Fruit fly (Drosophila melanogaster) whole organism, embryonic: ENCODE results near the gene Pvf3.
A peak's percentile ranks its signal among the peaks of the same experiment; 100 is the strongest.

Experiments used
- B-H1 ChIP-seq: fragments of 200-800 bp; sonication (Bioruptor generic); IDR thresholded peaks from 3 replicates; pipeline ENCODE4 v1.3.6; 2022; ENCODE audit warnings: missing biosample characterization, missing genetic modification characterization
- B-H2 ChIP-seq: fragments of 200-800 bp; sonication (Bioruptor generic); optimal IDR thresholded peaks from 2 replicates; lab custom pipeline; 2018; ENCODE audit warnings: missing biosample characterization, mild to moderate bottlenecking, missing genetic modification characterization
- CG10267 ChIP-seq: fragments of 200-800 bp; sonication (Bioruptor generic); optimal IDR thresholded peaks from 2 replicates; lab custom pipeline; 2018; ENCODE audit warnings: missing biosample characterization, mild to moderate bottlenecking, missing genetic modification characterization, moderate library complexity
- CG11398 ChIP-seq: fragments of 200-800 bp; sonication (Bioruptor generic); optimal IDR thresholded peaks from 2 replicates; lab custom pipeline; 2016; ENCODE audit warnings: missing biosample characterization, missing genetic modification characterization
- CG11695 ChIP-seq: fragments of 200-800 bp; sonication (Bioruptor generic); IDR thresholded peaks from 3 replicates; pipeline ENCODE4 v1.3.6; 2022; ENCODE audit warnings: missing biosample characterization, missing genetic modification characterization
- CG14965 ChIP-seq: fragments of 200-800 bp; sonication (Bioruptor generic); optimal IDR thresholded peaks from 2 replicates; lab custom pipeline; 2016; ENCODE audit warnings: missing biosample characterization, missing genetic modification characterization, borderline replicate concordance
- CG2199 ChIP-seq: fragments of 200-800 bp; sonication (Bioruptor generic); IDR thresholded peaks from 3 replicates; pipeline ENCODE4 v1.3.6; 2022; ENCODE audit warnings: missing biosample characterization, missing genetic modification characterization
- CG3065 ChIP-seq: fragments of 200-800 bp; sonication (Bioruptor generic); optimal IDR thresholded peaks from 2 replicates; lab custom pipeline; 2016; ENCODE audit warnings: missing biosample characterization, missing genetic modification characterization
- CG31365 ChIP-seq: fragments of 200-800 bp; sonication (Bioruptor generic); optimal IDR thresholded peaks from 2 replicates; lab custom pipeline; 2018; ENCODE audit warnings: missing biosample characterization, mild to moderate bottlenecking, missing genetic modification characterization
- CG3838 ChIP-seq: fragments of 200-800 bp; sonication (Bioruptor generic); optimal IDR thresholded peaks from 3 replicates; lab custom pipeline; 2016; ENCODE audit warnings: missing biosample characterization, missing genetic modification characterization
- CG3995 ChIP-seq: fragments of 200-800 bp; sonication (Bioruptor generic); optimal IDR thresholded peaks from 3 replicates; lab custom pipeline; 2016; ENCODE audit warnings: missing biosample characterization, missing genetic modification characterization
- CG4282 ChIP-seq: fragments of 200-800 bp; sonication (Bioruptor generic); optimal IDR thresholded peaks from 2 replicates; lab custom pipeline; 2016; ENCODE audit warnings: missing biosample characterization, missing genetic modification characterization
- CG43689 ChIP-seq: fragments of 200-800 bp; sonication (Bioruptor generic); IDR thresholded peaks from 2 replicates; pipeline ENCODE4 v1.3.6; 2022; ENCODE audit warnings: missing biosample characterization, missing genetic modification characterization
- CG4617 ChIP-seq: fragments of 200-800 bp; sonication (Bioruptor generic); optimal IDR thresholded peaks from 3 replicates; lab custom pipeline; 2016; ENCODE audit warnings: missing biosample characterization, missing genetic modification characterization, borderline replicate concordance
- CG7271 ChIP-seq: fragments of 200-800 bp; sonication (Bioruptor generic); optimal IDR thresholded peaks from 2 replicates; lab custom pipeline; 2018; ENCODE audit warnings: missing biosample characterization, mild to moderate bottlenecking, missing genetic modification characterization, moderate library complexity
- CG7745 ChIP-seq: fragments of 200-800 bp; sonication (Bioruptor generic); optimal IDR thresholded peaks from 2 replicates; lab custom pipeline; 2018; ENCODE audit warnings: missing biosample characterization, mild to moderate bottlenecking, missing genetic modification characterization, moderate library complexity
- CG8089 ChIP-seq: fragments of 200-800 bp; sonication (Bioruptor generic); optimal IDR thresholded peaks from 3 replicates; lab custom pipeline; 2016; ENCODE audit warnings: missing biosample characterization, missing genetic modification characterization
- CG9797 ChIP-seq: fragments of 200-800 bp; sonication (Bioruptor generic); optimal IDR thresholded peaks from 3 replicates; lab custom pipeline; 2018; ENCODE audit warnings: missing biosample characterization, mild to moderate bottlenecking, missing genetic modification characterization
- CG9932 ChIP-seq: fragments of 200-800 bp; sonication (Bioruptor generic); IDR thresholded peaks from 2 replicates; pipeline ENCODE4 v1.3.6; 2022; ENCODE audit warnings: missing biosample characterization, missing genetic modification characterization
- Chrac-16 ChIP-seq: fragments of 200-800 bp; sonication (Bioruptor generic); optimal IDR thresholded peaks from 3 replicates; lab custom pipeline; 2016; ENCODE audit warnings: missing biosample characterization, missing genetic modification characterization
- D19B ChIP-seq: fragments of 200-800 bp; sonication (Bioruptor generic); optimal IDR thresholded peaks from 2 replicates; lab custom pipeline; 2017; ENCODE audit warnings: missing biosample characterization, mild to moderate bottlenecking, missing genetic modification characterization
- Fer3 ChIP-seq: fragments of 200-800 bp; sonication (Bioruptor generic); optimal IDR thresholded peaks from 2 replicates; lab custom pipeline; 2018; ENCODE audit warnings: missing biosample characterization, mild to moderate bottlenecking, missing genetic modification characterization, moderate library complexity
- Gug ChIP-seq: fragments of 200-800 bp; sonication (Bioruptor generic); IDR thresholded peaks from 4 replicates; pipeline ENCODE4 v1.3.6; 2022; ENCODE audit warnings: missing biosample characterization, missing genetic modification characterization
- Hey ChIP-seq: fragments of 200-800 bp; sonication (Bioruptor generic); optimal IDR thresholded peaks from 3 replicates; lab custom pipeline; 2018; ENCODE audit warnings: missing biosample characterization, mild to moderate bottlenecking, missing genetic modification characterization
- Hr3 ChIP-seq: fragments of 200-800 bp; sonication (Bioruptor generic); optimal IDR thresholded peaks from 3 replicates; lab custom pipeline; 2016; ENCODE audit warnings: missing biosample characterization, missing genetic modification characterization
- Hr78 ChIP-seq, 2 experiments: fragments of 200-800 bp in 1 of 2; fragments of >200 bp in 1 of 2; sonication (Bioruptor generic) in 1 of 2; optimal IDR thresholded peaks; 2 replicates each; lab custom pipeline; 2017 to 2019; ENCODE audit warnings: missing biosample characterization in 2 of 2, missing genetic modification characterization in 2 of 2, mild to moderate bottlenecking in 1 of 2, moderate library complexity in 1 of 2
- Lpt ChIP-seq: fragments of >200 bp; optimal IDR thresholded peaks from 2 replicates; lab custom pipeline; 2018; ENCODE audit warnings: missing biosample characterization, missing genetic modification characterization
- Nf-YB ChIP-seq: fragments of 200-800 bp; sonication (Bioruptor generic); optimal IDR thresholded peaks from 3 replicates; lab custom pipeline; 2019; ENCODE audit warnings: missing biosample characterization, mild to moderate bottlenecking, missing genetic modification characterization, moderate library complexity
- Ptx1 ChIP-seq: fragments of 200-800 bp; sonication (Bioruptor generic); IDR thresholded peaks from 2 replicates; pipeline ENCODE4 v1.3.6; 2022; ENCODE audit warnings: missing biosample characterization, missing genetic modification characterization
- Spps ChIP-seq: fragments of 200-800 bp; sonication (Bioruptor generic); optimal IDR thresholded peaks from 2 replicates; lab custom pipeline; 2018; ENCODE audit warnings: missing biosample characterization, mild to moderate bottlenecking, missing genetic modification characterization
- Taf1 ChIP-seq: fragments of 200-800 bp; sonication (Bioruptor generic); IDR thresholded peaks from 2 replicates; pipeline ENCODE4 v1.3.6; 2022; ENCODE audit warnings: missing biosample characterization, missing genetic modification characterization
- corto ChIP-seq: fragments of 200-800 bp; sonication (Bioruptor generic); optimal IDR thresholded peaks from 2 replicates; lab custom pipeline; 2016; ENCODE audit warnings: missing biosample characterization, mild to moderate bottlenecking, missing genetic modification characterization, moderate library complexity
- da ChIP-seq: fragments of 200-800 bp; sonication (Bioruptor generic); optimal IDR thresholded peaks from 2 replicates; lab custom pipeline; 2016; ENCODE audit warnings: missing biosample characterization, missing genetic modification characterization
- gsb ChIP-seq: fragments of 200-800 bp; sonication (Bioruptor generic); IDR thresholded peaks from 2 replicates; pipeline ENCODE4 v1.3.6; 2022; ENCODE audit warnings: missing biosample characterization, missing genetic modification characterization
- kay ChIP-seq: fragments of 200-800 bp; sonication (Bioruptor generic); optimal IDR thresholded peaks from 2 replicates; lab custom pipeline; 2016; ENCODE audit warnings: missing biosample characterization, missing genetic modification characterization
- ken ChIP-seq: fragments of 200-800 bp; sonication (Bioruptor generic); IDR thresholded peaks from 3 replicates; pipeline ENCODE4 v1.3.6; 2022; ENCODE audit warnings: missing biosample characterization, missing genetic modification characterization
- klu ChIP-seq: fragments of 200-800 bp; sonication (Bioruptor generic); IDR thresholded peaks from 2 replicates; pipeline ENCODE4 v1.3.6; 2022; ENCODE audit warnings: missing biosample characterization, missing genetic modification characterization
- lbe ChIP-seq: fragments of 200-800 bp; sonication (Bioruptor generic); optimal IDR thresholded peaks from 2 replicates; lab custom pipeline; 2016; ENCODE audit warnings: missing biosample characterization, mild to moderate bottlenecking, missing genetic modification characterization
- lmd ChIP-seq: fragments of 200-800 bp; sonication (Bioruptor generic); IDR thresholded peaks from 2 replicates; pipeline ENCODE4 v1.3.6; 2022; ENCODE audit warnings: missing biosample characterization, missing genetic modification characterization
- nau ChIP-seq: fragments of 200-800 bp; sonication (Bioruptor generic); optimal IDR thresholded peaks from 3 replicates; lab custom pipeline; 2017; ENCODE audit warnings: missing biosample characterization, mild to moderate bottlenecking, missing genetic modification characterization, missing genetic modification reagents
- pb ChIP-seq: fragments of 200-800 bp; sonication (Bioruptor generic); optimal IDR thresholded peaks from 3 replicates; lab custom pipeline; 2016; ENCODE audit warnings: missing biosample characterization, missing genetic modification characterization
- pho ChIP-seq: fragments of 200-800 bp; sonication (Bioruptor generic); optimal IDR thresholded peaks from 2 replicates; lab custom pipeline; 2016; ENCODE audit warnings: missing biosample characterization, missing genetic modification characterization
- phol ChIP-seq: fragments of 200-800 bp; sonication (Bioruptor generic); optimal IDR thresholded peaks from 3 replicates; lab custom pipeline; 2018; ENCODE audit warnings: missing biosample characterization, mild to moderate bottlenecking, missing genetic modification characterization, moderate library complexity
- pzg ChIP-seq: fragments of 200-800 bp; sonication (Bioruptor generic); optimal IDR thresholded peaks from 3 replicates; lab custom pipeline; 2018; ENCODE audit warnings: missing biosample characterization, mild to moderate bottlenecking, missing genetic modification characterization, moderate library complexity
- ranshi ChIP-seq: fragments of 200-800 bp; sonication (Bioruptor generic); IDR thresholded peaks from 2 replicates; pipeline ENCODE4 v1.3.6; 2022; ENCODE audit warnings: missing biosample characterization, missing genetic modification characterization
- seq ChIP-seq: fragments of 200-800 bp; sonication (Bioruptor generic); IDR thresholded peaks from 2 replicates; pipeline ENCODE4 v1.3.6; 2022; ENCODE audit warnings: missing biosample characterization, missing genetic modification characterization
- shn ChIP-seq: fragments of 200-800 bp; sonication (Bioruptor generic); optimal IDR thresholded peaks from 3 replicates; lab custom pipeline; 2016; ENCODE audit warnings: missing biosample characterization, missing genetic modification characterization
- tgo ChIP-seq: fragments of 200-800 bp; sonication (Bioruptor generic); IDR thresholded peaks from 3 replicates; pipeline ENCODE4 v1.3.6; 2022; ENCODE audit warnings: missing biosample characterization, missing genetic modification characterization
- wdn ChIP-seq: fragments of 200-800 bp; sonication (Bioruptor generic); IDR thresholded peaks from 2 replicates; pipeline ENCODE4 v1.3.6; 2022; ENCODE audit warnings: missing biosample characterization, missing genetic modification characterization
- wor ChIP-seq: fragments of 200-800 bp; sonication (Bioruptor generic); IDR thresholded peaks from 2 replicates; pipeline ENCODE4 v1.3.6; 2022; ENCODE audit warnings: missing biosample characterization, missing genetic modification characterization
- zen2 ChIP-seq: fragments of 200-800 bp; sonication (Bioruptor generic); IDR thresholded peaks from 3 replicates; pipeline ENCODE4 v1.3.6; 2022; ENCODE audit warnings: missing biosample characterization, missing genetic modification characterization; ENCODE audit not compliant: partially characterized antibody

Pvf3 gene

DNA sequence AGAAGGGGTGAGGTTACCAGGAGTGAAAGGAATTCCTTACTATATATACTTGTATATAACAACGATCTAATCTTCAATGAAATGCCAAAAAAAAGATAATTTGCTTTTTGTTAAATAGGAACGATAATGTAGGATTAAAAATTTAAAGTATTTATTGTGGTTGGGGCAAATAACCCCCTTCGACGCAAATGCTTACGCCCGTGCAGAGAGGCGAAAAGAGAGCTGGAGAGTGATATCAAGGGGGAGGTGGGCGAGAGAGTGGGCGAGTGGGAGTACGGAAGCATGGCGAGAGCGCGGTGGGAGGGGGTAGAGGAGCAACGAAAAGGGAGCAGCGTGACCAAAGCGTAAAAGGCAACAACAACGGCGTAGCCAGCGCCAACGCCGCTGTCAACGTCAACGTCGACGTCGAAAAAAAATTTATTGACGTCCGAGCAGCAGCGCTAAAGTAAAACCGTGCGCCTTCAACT lies 31.1 kb upstream of the Pvf3 start (continued):
- TF ChIP-seq phol (tag; lab: Kevin White, UChicago) (peak; percentile 97), corto (peak; percentile 93), Fer3 (tag; lab: Kevin White, UChicago) (peak; percentile 97), D19B (GFP tag; lab: Kevin White, UChicago) (peak; percentile 91), CG7745 (tag; lab: Kevin White, UChicago) (no peak), CG11695 (GFP tag; lab: Robert Waterston, UW) (peak; percentile 99), CG10267 (tag; lab: Kevin White, UChicago) (peak; percentile 94), Nf-YB (GFP tag; lab: Kevin White, UChicago) (peak; percentile 88), CG7271 (tag; lab: Kevin White, UChicago) (peak; percentile 80), Lpt (GFP tag; lab: Kevin White, UChicago) (no peak), CG11398 (GFP tag; lab: Kevin White, UChicago) (peak; percentile 91), CG43689 (GFP tag; lab: Robert Waterston, UW) (peak; percentile 93), CG14965 (GFP tag; lab: Kevin White, UChicago) (peak; percentile 40), Spps (tag; lab: Kevin White, UChicago) (peak; percentile 91), Hr3 (peak; percentile 98), pzg (peak; percentile 22), da (GFP tag; lab: Kevin White, UChicago) (peak; percentile 93), Gug (GFP tag; lab: Robert Waterston, UW) (peak; percentile 98; the same call in 3 of the 4 replicates), shn (peak; percentile 96), nau (GFP tag; lab: Kevin White, UChicago) (peak; percentile 98), lbe (GFP tag; lab: Kevin White, UChicago) (peak; percentile 97), kay (GFP tag; lab: Kevin White, UChicago) (peak; percentile 96), pb (peak; percentile 93), CG31365 (tag; lab: Kevin White, UChicago) (peak; percentile 85), B-H2 (GFP tag; lab: Kevin White, UChicago) (peak; percentile 98), ken (GFP tag; lab: Robert Waterston, UW) (peak; percentile 98), pho (GFP tag; lab: Kevin White, UChicago) (peak; percentile 98), wdn (GFP tag; lab: Robert Waterston, UW) (peak; percentile 97), seq (GFP tag; lab: Robert Waterston, UW) (peak; percentile 98), ranshi (GFP tag; lab: Robert Waterston, UW) (peak; percentile 96), gsb (peak; percentile 95), CG3065 (GFP tag; lab: Kevin White, UChicago) (peak; percentile 93), Taf1 (GFP tag; lab: Robert Waterston, UW) (peak; percentile 94), CG4282 (GFP tag; lab: Kevin White, UChicago) (peak; percentile 88), CG9797 (GFP tag; lab: Kevin White, UChicago) (peak; percentile 59), CG2199 (GFP tag; lab: Robert Waterston, UW) (peak; percentile 97), CG9932 (GFP tag; lab: Robert Waterston, UW) (peak; percentile 97), Hey (tag; lab: Kevin White, UChicago) (peak; percentile 86), CG8089 (peak; percentile 94), Chrac-16 (GFP tag; lab: Kevin White, UChicago) (peak; percentile 98), lmd (GFP tag; lab: Robert Waterston, UW) (peak; percentile 99), B-H1 (peak; percentile 97), CG4617 (GFP tag; lab: Kevin White, UChicago) (peak; percentile 95), tgo (peak; percentile 99), Hr78 (GFP tag; optimal IDR thresholded peaks at IDR 0.05; lab: Kevin White, UChicago) (peak in 1 of 2 experiments; percentile 96), klu (GFP tag; lab: Robert Waterston, UW) (peak; percentile 97), zen2 (no peak), Ptx1 (GFP tag; lab: Robert Waterston, UW) (peak; percentile 99), CG3838 (peak; percentile 93), wor (GFP tag; lab: Robert Waterston, UW) (peak; percentile 99), CG3995 (GFP tag; lab: Kevin White, UChicago) (peak; percentile 69)
